Fruit fly (Drosophila melanogaster) whole organism, wandering third instar larva: Measurements from ENCODE around the gene Dad.
A peak's percentile ranks its signal among the peaks of the same experiment; 100 is the strongest.

Experiments used
- Abd-B ChIP-seq: fragments of >200 bp; optimal IDR thresholded peaks from 2 replicates; lab custom pipeline; 2017; ENCODE audit warnings: missing biosample characterization, missing genetic modification characterization
- CG32264 ChIP-seq: fragments of 200-800 bp; sonication (Bioruptor generic); optimal IDR thresholded peaks from 2 replicates; lab custom pipeline; 2016; ENCODE audit warnings: missing biosample characterization, missing genetic modification characterization
- CG9705 ChIP-seq: fragments of 200-800 bp; sonication (Bioruptor generic); optimal IDR thresholded peaks from 2 replicates; lab custom pipeline; 2018; ENCODE audit warnings: missing biosample characterization, mild to moderate bottlenecking, missing genetic modification characterization
- CrebA ChIP-seq: fragments of 200-800 bp; sonication (Bioruptor generic); optimal IDR thresholded peaks from 2 replicates; lab custom pipeline; 2016; ENCODE audit warnings: missing biosample characterization, mild to moderate bottlenecking, missing genetic modification characterization, borderline replicate concordance
- GATAd ChIP-seq: sonication (Bioruptor generic); optimal IDR thresholded peaks from 2 replicates; lab custom pipeline; 2016; ENCODE audit warnings: missing biosample characterization, missing genetic modification characterization
- HLH106 ChIP-seq: fragments of 200-800 bp; optimal IDR thresholded peaks from 3 replicates; lab custom pipeline; 2019; ENCODE audit warnings: missing biosample characterization, mild to moderate bottlenecking, missing genetic modification characterization, moderate library complexity
- Hnf4 ChIP-seq: fragments of 200-800 bp; sonication (Bioruptor generic); optimal IDR thresholded peaks from 2 replicates; lab custom pipeline; 2016; ENCODE audit warnings: missing biosample characterization, mild to moderate bottlenecking, missing genetic modification characterization
- Hr78 ChIP-seq: fragments of >200 bp; optimal IDR thresholded peaks from 2 replicates; lab custom pipeline; 2017; ENCODE audit warnings: missing biosample characterization, missing genetic modification characterization
- Hr83 ChIP-seq: fragments of 200-300 bp; sonication (Bioruptor generic); optimal IDR thresholded peaks from 2 replicates; lab custom pipeline; 2016; ENCODE audit warnings: missing biosample characterization, mild to moderate bottlenecking, missing genetic modification characterization, moderate library complexity; ENCODE audit not compliant: poor library complexity, severe bottlenecking
- Mio ChIP-seq: sonication (Bioruptor generic); optimal IDR thresholded peaks from 2 replicates; lab custom pipeline; 2016; ENCODE audit warnings: missing biosample characterization, missing genetic modification characterization
- Myc ChIP-seq: fragments of >200 bp; optimal IDR thresholded peaks from 2 replicates; lab custom pipeline; 2017
- OdsH ChIP-seq: fragments of 200-800 bp; sonication (Bioruptor generic); optimal IDR thresholded peaks from 2 replicates; lab custom pipeline; 2016; ENCODE audit warnings: missing biosample characterization, mild to moderate bottlenecking, missing genetic modification characterization
- Rel ChIP-seq, 2 experiments: fragments of 200-800 bp; sonication (Bioruptor generic) in 1 of 2; optimal IDR thresholded peaks; 2 replicates in 1 of 2; 3 replicates in 1 of 2; lab custom pipeline; 2016 to 2019; ENCODE audit warnings: mild to moderate bottlenecking in 2 of 2, missing biosample characterization in 2 of 2, missing genetic modification characterization in 2 of 2, moderate library complexity in 1 of 2
- Sp1 ChIP-seq: fragments of 200-800 bp; sonication (Bioruptor generic); optimal IDR thresholded peaks from 3 replicates; lab custom pipeline; 2019; ENCODE audit warnings: missing biosample characterization, mild to moderate bottlenecking, missing genetic modification characterization, moderate library complexity
- Vsx2 ChIP-seq: fragments of 200-300, 225-300 bp; sonication (Bioruptor generic); optimal IDR thresholded peaks from 2 replicates; lab custom pipeline; 2018; ENCODE audit warnings: missing biosample characterization, missing genetic modification characterization; ENCODE audit not compliant: partially characterized antibody
- br ChIP-seq: fragments of 200-800 bp; sonication (Bioruptor generic); optimal IDR thresholded peaks from 2 replicates; lab custom pipeline; 2016; ENCODE audit warnings: missing biosample characterization, missing genetic modification characterization
- brk ChIP-seq: fragments of 200-800 bp; sonication (Bioruptor generic); optimal IDR thresholded peaks from 2 replicates; lab custom pipeline; 2016; ENCODE audit warnings: missing biosample characterization, mild to moderate bottlenecking, missing genetic modification characterization
- dl ChIP-seq, 2 experiments: fragments of 175-275, 200-275 bp in 1 of 2; fragments of 200-275 bp in 1 of 2; sonication (Bioruptor generic); optimal IDR thresholded peaks; lab custom pipeline; 2018; ENCODE audit warnings: mild to moderate bottlenecking in 2 of 2, missing biosample characterization in 2 of 2, missing genetic modification characterization in 2 of 2, moderate library complexity in 2 of 2; ENCODE audit not compliant: partially characterized antibody in 2 of 2, insufficient read depth in 1 of 2
- dmrt93B ChIP-seq: fragments of 200-800 bp; sonication (Bioruptor generic); optimal IDR thresholded peaks from 2 replicates; lab custom pipeline; 2018; ENCODE audit warnings: missing biosample characterization, mild to moderate bottlenecking, missing genetic modification characterization
- dsf ChIP-seq: sonication (Bioruptor generic); optimal IDR thresholded peaks from 2 replicates; lab custom pipeline; 2016; ENCODE audit warnings: missing biosample characterization, missing genetic modification characterization, borderline replicate concordance
- ey ChIP-seq: fragments of 200-800 bp; sonication (Bioruptor generic); optimal IDR thresholded peaks from 2 replicates; lab custom pipeline; 2016; ENCODE audit warnings: missing biosample characterization, missing genetic modification characterization
- foxo ChIP-seq, 2 experiments: fragments of 200-800 bp; sonication (Bioruptor generic); optimal IDR thresholded peaks; 2 replicates in 1 of 2; 3 replicates in 1 of 2; lab custom pipeline; 2016 to 2017; ENCODE audit warnings: missing biosample characterization in 2 of 2, missing genetic modification characterization in 2 of 2
- fru ChIP-seq: fragments of 200-800 bp; sonication (Bioruptor generic); optimal IDR thresholded peaks from 3 replicates; lab custom pipeline; 2016; ENCODE audit warnings: missing biosample characterization, mild to moderate bottlenecking, missing genetic modification characterization
- h ChIP-seq: fragments of 200-800 bp; sonication (Bioruptor generic); optimal IDR thresholded peaks from 3 replicates; lab custom pipeline; 2016; ENCODE audit warnings: missing biosample characterization, mild to moderate bottlenecking, missing genetic modification characterization
- jim ChIP-seq: fragments of 175-275, 200-325 bp; sonication (Bioruptor generic); optimal IDR thresholded peaks from 2 replicates; lab custom pipeline; 2016; ENCODE audit warnings: missing biosample characterization, mild to moderate bottlenecking, missing genetic modification characterization
- lola ChIP-seq: fragments of >200 bp; optimal IDR thresholded peaks from 2 replicates; lab custom pipeline; 2017; ENCODE audit warnings: missing biosample characterization, missing genetic modification characterization
- pan ChIP-seq: fragments of >200 bp; optimal IDR thresholded peaks from 2 replicates; lab custom pipeline; 2017
- psq ChIP-seq: fragments of 200-800 bp; sonication (Bioruptor generic); optimal IDR thresholded peaks from 3 replicates; lab custom pipeline; 2017; ENCODE audit warnings: missing biosample characterization, mild to moderate bottlenecking, missing genetic modification characterization, moderate library complexity
- rgr ChIP-seq: fragments of 200-800 bp; sonication (Bioruptor generic); optimal IDR thresholded peaks from 3 replicates; lab custom pipeline; 2016; ENCODE audit warnings: missing biosample characterization, mild to moderate bottlenecking, missing genetic modification characterization
- sage ChIP-seq: fragments of 200-800 bp; sonication (Bioruptor generic); optimal IDR thresholded peaks from 2 replicates; lab custom pipeline; 2016; ENCODE audit warnings: missing biosample characterization, mild to moderate bottlenecking, missing genetic modification characterization
- sv ChIP-seq: fragments of 200-800 bp; sonication (Bioruptor generic); optimal IDR thresholded peaks from 3 replicates; lab custom pipeline; 2016; ENCODE audit warnings: missing biosample characterization, missing genetic modification characterization
- tai ChIP-seq: sonication (Bioruptor generic); optimal IDR thresholded peaks from 2 replicates; lab custom pipeline; 2016; ENCODE audit warnings: missing biosample characterization, missing genetic modification characterization
- usp ChIP-seq: fragments of >200 bp; optimal IDR thresholded peaks from 2 replicates; lab custom pipeline; 2017; ENCODE audit warnings: missing biosample characterization, missing genetic modification characterization
- woc ChIP-seq: sonication (Bioruptor generic); optimal IDR thresholded peaks from 2 replicates; lab custom pipeline; 2016; ENCODE audit warnings: missing biosample characterization, mild to moderate bottlenecking, missing genetic modification characterization

Dad gene

dm6 chr3R:17066077-17066476 lies 12.3 kb downstream of the Dad start:
- TF ChIP-seq h (GFP tag; lab: Kevin White, UChicago): no peak
- no peak for TF ChIP-seq rgr (GFP tag; lab: Kevin White, UChicago)
- no peak for TF ChIP-seq pan (lab: Kevin White, UChicago)
- TF ChIP-seq Vsx2 (GFP tag; lab: Kevin White, UChicago): no peak
- TF ChIP-seq CrebA (GFP tag; lab: Kevin White, UChicago): no peak
- no peak for TF ChIP-seq Mio
- no peak for TF ChIP-seq Abd-B
- no peak for TF ChIP-seq dl (GFP tag; optimal IDR thresholded peaks at IDR 0.05; lab: Kevin White, UChicago; ENCODE audit: insufficient read depth in 1 of 2, partially characterized antibody in 2 of 2)
- TF ChIP-seq brk (GFP tag; lab: Kevin White, UChicago): no peak
- no peak for TF ChIP-seq br (GFP tag; lab: Kevin White, UChicago)
- TF ChIP-seq tai (GFP tag; lab: Kevin White, UChicago): no peak
- TF ChIP-seq Hnf4 (GFP tag; lab: Kevin White, UChicago): no peak
- no peak for TF ChIP-seq psq
- no peak for TF ChIP-seq foxo (GFP tag; optimal IDR thresholded peaks at IDR 0.05; lab: Kevin White, UChicago)
- no peak for TF ChIP-seq CG9705 (GFP tag; lab: Kevin White, UChicago)
- TF ChIP-seq GATAd: no peak
- no peak for TF ChIP-seq Sp1 (GFP tag; lab: Kevin White, UChicago)

dm6 chr3R:17066828-17067430 lies 13.1 kb downstream of the Dad start:
- no peak for TF ChIP-seq h (GFP tag; lab: Kevin White, UChicago)
- no peak for TF ChIP-seq Abd-B
- TF ChIP-seq CG32264: no peak
- no peak for TF ChIP-seq Hnf4 (GFP tag; lab: Kevin White, UChicago)
- no peak for TF ChIP-seq Rel (GFP tag; optimal IDR thresholded peaks at IDR 0.05; lab: Kevin White, UChicago)
- no peak for TF ChIP-seq Rel (tag; optimal IDR thresholded peaks at IDR 0.05; lab: Kevin White, UChicago)
- TF ChIP-seq GATAd: no peak
- no peak for TF ChIP-seq lola
- no peak for TF ChIP-seq Hr83 (GFP tag; lab: Kevin White, UChicago)
- no peak for TF ChIP-seq sv (GFP tag; lab: Kevin White, UChicago)
- no peak for TF ChIP-seq ey
- no peak for TF ChIP-seq HLH106 (tag; lab: Kevin White, UChicago)
- TF ChIP-seq dsf (GFP tag; lab: Kevin White, UChicago): no peak
- no peak for TF ChIP-seq Myc
- no peak for TF ChIP-seq psq
- TF ChIP-seq fru (GFP tag; lab: Kevin White, UChicago): no peak
- no peak for TF ChIP-seq usp (GFP tag; lab: Kevin White, UChicago)
- no peak for TF ChIP-seq Hr78 (GFP tag; lab: Kevin White, UChicago)
- TF ChIP-seq CG9705 (GFP tag; lab: Kevin White, UChicago): no peak
- no peak for TF ChIP-seq dl (GFP tag; optimal IDR thresholded peaks at IDR 0.05; lab: Kevin White, UChicago; ENCODE audit: insufficient read depth in 1 of 2, partially characterized antibody in 2 of 2)

- TF ChIP-seq Myc (no peak), Hr83 (GFP tag; lab: Kevin White, UChicago) (peak; percentile 5), sv (GFP tag; lab: Kevin White, UChicago) (no peak), h (GFP tag; lab: Kevin White, UChicago) (peak; percentile 62)
- TF ChIP-seq, all 38 proteins: peak for 2
Observed at dm6 chr3R:17067721-17068120, 13.9 kb downstream of the Dad start.

- no peak for TF ChIP-seq brk (GFP tag; lab: Kevin White, UChicago)
- peak; percentile 8 for TF ChIP-seq ey
- no peak for TF ChIP-seq OdsH (GFP tag; lab: Kevin White, UChicago)
- TF ChIP-seq Mio: no peak
- TF ChIP-seq CG32264: no peak
- no peak for TF ChIP-seq GATAd
- peak in 1 of 2 experiments; percentile 60 for TF ChIP-seq foxo (GFP tag; optimal IDR thresholded peaks at IDR 0.05; lab: Kevin White, UChicago)
- TF ChIP-seq HLH106 (tag; lab: Kevin White, UChicago): peak; percentile 29
- TF ChIP-seq CrebA (GFP tag; lab: Kevin White, UChicago): no peak
- TF ChIP-seq fru (GFP tag; lab: Kevin White, UChicago): peak; percentile 38
- TF ChIP-seq Rel (GFP tag; optimal IDR thresholded peaks at IDR 0.05; lab: Kevin White, UChicago): no peak
- peak; percentile 47 for TF ChIP-seq Rel (tag; optimal IDR thresholded peaks at IDR 0.05; lab: Kevin White, UChicago)
- peak; percentile 13 for TF ChIP-seq Sp1 (GFP tag; lab: Kevin White, UChicago)
- peak; percentile 5 for TF ChIP-seq Hr83 (GFP tag; lab: Kevin White, UChicago)
- TF ChIP-seq Myc: peak; percentile 57
- TF ChIP-seq dl (GFP tag; optimal IDR thresholded peaks at IDR 0.05; lab: Kevin White, UChicago; ENCODE audit: insufficient read depth in 1 of 2, partially characterized antibody in 2 of 2): no peak
- peak; percentile 49 for TF ChIP-seq h (GFP tag; lab: Kevin White, UChicago)
- peak; percentile 71 for TF ChIP-seq rgr (GFP tag; lab: Kevin White, UChicago)
- TF ChIP-seq Hnf4 (GFP tag; lab: Kevin White, UChicago): peak; percentile 64
- TF ChIP-seq dsf (GFP tag; lab: Kevin White, UChicago): no peak
- TF ChIP-seq sv (GFP tag; lab: Kevin White, UChicago): peak; percentile 24
- TF ChIP-seq CG9705 (GFP tag; lab: Kevin White, UChicago): no peak
- TF ChIP-seq dmrt93B (GFP tag; lab: Kevin White, UChicago): no peak
- TF ChIP-seq sage: no peak
- TF ChIP-seq woc (GFP tag; lab: Kevin White, UChicago): no peak
- no peak for TF ChIP-seq jim (GFP tag; lab: Kevin White, UChicago)
Observed at dm6 chr3R:17072526-17073114, 18.8 kb downstream of the Dad start, which contains the start of the genes Ns1 and mRpS11. Gene Ns1 (minus strand): TSS chr3R:17072675. Gene mRpS11 (plus strand): TSS chr3R:17072732.
